Worm (Caenorhabditis elegans) whole organism, L1 larva: ENCODE measurements around the gene K02E11.4.

Experiments
- ama-1 ChIP-seq: fragments of 150-350 bp; optimal IDR thresholded peaks from 2 replicates; lab custom pipeline; 2014
- nhr-12 ChIP-seq: sonication (generic microtip); optimal IDR thresholded peaks from 2 replicates; lab custom pipeline; 2017; ENCODE audit warnings: missing biosample characterization, missing genetic modification characterization
- nhr-76 ChIP-seq: sonication (generic microtip); optimal IDR thresholded peaks from 2 replicates; lab custom pipeline; 2017; ENCODE audit warnings: missing biosample characterization, missing genetic modification characterization
- snpc-4 ChIP-seq: fragments of 150-350 bp; optimal IDR thresholded peaks from 2 replicates; lab custom pipeline; 2014; ENCODE audit warnings: missing biosample characterization, missing genetic modification characterization
- zag-1 ChIP-seq: fragments of 150-350 bp; optimal IDR thresholded peaks from 2 replicates; lab custom pipeline; 2014; ENCODE audit warnings: missing biosample characterization, missing genetic modification characterization
- ztf-11 ChIP-seq, 2 experiments: sonication (generic microtip); optimal IDR thresholded peaks; 2 replicates each; lab custom pipeline; 2016 to 2017; ENCODE audit warnings: missing genetic modification characterization in 2 of 2, missing biosample characterization in 1 of 2, missing compliant biosample characterization in 1 of 2

DNA sequence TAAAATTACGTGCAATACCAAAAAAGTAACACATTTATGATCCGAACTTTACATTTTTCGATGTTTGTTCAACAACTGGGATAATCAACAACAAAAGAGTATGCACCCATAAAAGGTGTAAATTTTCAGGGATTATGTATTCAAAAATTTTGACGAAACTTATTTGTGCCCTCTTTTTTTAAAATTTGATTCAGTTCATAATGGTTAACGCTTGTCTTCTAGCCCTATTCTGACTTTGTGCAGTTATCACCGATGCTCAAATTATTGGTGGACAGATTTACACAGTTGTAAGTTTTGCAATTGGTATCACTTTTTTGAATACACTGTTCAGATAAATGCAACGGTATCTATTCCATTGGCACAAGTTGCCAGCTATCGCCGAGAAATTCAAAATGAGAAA lies 729 bp upstream of the K02E11.4 start, which contains the start of gene K02E11.6:
- TF ChIP-seq nhr-12 (tag; lab: Kevin White, UChicago) (no peak), snpc-4 (no peak), ama-1 (lab: Kevin White, UChicago) (no peak), ztf-11 (tag; optimal IDR thresholded peaks at IDR 0.05; lab: Kevin White, UChicago) (no peak), zag-1 (tag; lab: Kevin White, UChicago) (no peak), nhr-76 (tag; lab: Kevin White, UChicago) (no peak)
